Fruit fly (Drosophila melanogaster) whole organism, embryonic: ENCODE data around the gene Eig71Ea.

Source experiments
- CG12236 ChIP-seq: fragments of 200-800 bp; sonication (Bioruptor generic); optimal IDR thresholded peaks from 2 replicates; lab custom pipeline; 2016; ENCODE audit warnings: missing biosample characterization, missing genetic modification characterization
- CG1832 ChIP-seq: fragments of 200-800 bp; sonication (Bioruptor generic); optimal IDR thresholded peaks from 2 replicates; lab custom pipeline; 2017; ENCODE audit warnings: missing biosample characterization, mild to moderate bottlenecking, missing genetic modification characterization, inconsistent platforms
- Neu2 ChIP-seq: fragments of 200-800 bp; sonication (Bioruptor generic); optimal IDR thresholded peaks from 3 replicates; lab custom pipeline; 2016; ENCODE audit warnings: missing biosample characterization, missing genetic modification characterization, borderline replicate concordance
- Sox102F ChIP-seq: fragments of 200-800 bp; sonication (Bioruptor generic); optimal IDR thresholded peaks from 2 replicates; lab custom pipeline; 2018; ENCODE audit warnings: missing biosample characterization, mild to moderate bottlenecking, missing genetic modification characterization, moderate library complexity
- psq ChIP-seq: fragments of 200-800 bp; sonication (Bioruptor generic); optimal IDR thresholded peaks from 2 replicates; lab custom pipeline; 2017; ENCODE audit warnings: missing biosample characterization, missing genetic modification characterization
- pum ChIP-seq: fragments of 200-800 bp; sonication (Bioruptor generic); optimal IDR thresholded peaks from 2 replicates; lab custom pipeline; 2016; ENCODE audit warnings: missing biosample characterization, missing genetic modification characterization
- row ChIP-seq: fragments of 200-800 bp; sonication (Bioruptor generic); IDR thresholded peaks from 3 replicates; pipeline ENCODE4 v1.3.6; 2022; ENCODE audit warnings: missing biosample characterization, missing genetic modification characterization
- tgo ChIP-seq: fragments of 200-800 bp; sonication (Bioruptor generic); IDR thresholded peaks from 3 replicates; pipeline ENCODE4 v1.3.6; 2022; ENCODE audit warnings: missing biosample characterization, missing genetic modification characterization

DNA sequence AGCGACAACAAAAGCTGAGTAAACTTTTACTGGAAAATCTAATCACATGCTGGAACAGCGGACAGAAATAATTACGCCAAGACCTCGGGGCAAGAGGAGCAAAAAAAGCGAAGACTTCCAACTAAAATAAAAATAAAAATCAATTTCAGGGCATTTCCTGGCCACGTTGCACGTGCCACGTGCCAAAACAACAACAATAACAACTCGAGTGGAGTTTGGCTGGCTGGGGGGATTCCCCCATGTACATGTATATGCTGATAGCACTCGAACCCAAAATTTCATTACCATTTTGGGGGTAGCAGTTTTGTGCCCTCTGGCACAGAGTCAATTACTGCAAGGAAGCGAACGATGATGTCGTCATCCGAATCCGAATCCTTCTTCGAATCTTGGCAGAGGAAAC lies 13.0 kb upstream of the Eig71Ea start:
- TF ChIP-seq CG12236 (GFP tag; lab: Kevin White, UChicago) (no peak), Sox102F (GFP tag; lab: Kevin White, UChicago) (no peak), row (GFP tag; lab: Robert Waterston, UW) (no peak), tgo (GFP tag; lab: Robert Waterston, UW) (no peak), CG1832 (no peak), psq (GFP tag; lab: Kevin White, UChicago) (no peak), Neu2 (GFP tag; lab: Kevin White, UChicago) (no peak), pum (GFP tag; lab: Kevin White, UChicago) (no peak)
